Worm (Caenorhabditis elegans): ENCODE measurements around the gene T10C6.7.

- TF ChIP-seq hlh-30 (tag; optimal IDR thresholded peaks at IDR 0.05; ENCODE audit: insufficient read depth) (no peak), dve-1 (tag; optimal IDR thresholded peaks at IDR 0.05) (no peak), sdc-2 (tag; optimal IDR thresholded peaks at IDR 0.05) (no peak), fkh-10 (GFP tag; optimal IDR thresholded peaks at IDR 0.05) (no peak), rnt-1 (tag; optimal IDR thresholded peaks at IDR 0.05) (no peak), ama-1 (optimal IDR thresholded peaks at IDR 0.05) (no peak), nhr-11 (tag; optimal IDR thresholded peaks at IDR 0.05) (no peak), elt-2 (tag; optimal IDR thresholded peaks at IDR 0.05) (peak; percentile 52), hlh-8 (tag; optimal IDR thresholded peaks at IDR 0.05) (no peak)
These were observed 39.7 kb upstream of the T10C6.7 start, which contains the start of gene nhr-176 for ce11 chrV:16071167-16071566.

Data from whole organism, late embryonic.